2 worm cellular contexts compared by ENCODE assay signal in the genomic region with DNA sequence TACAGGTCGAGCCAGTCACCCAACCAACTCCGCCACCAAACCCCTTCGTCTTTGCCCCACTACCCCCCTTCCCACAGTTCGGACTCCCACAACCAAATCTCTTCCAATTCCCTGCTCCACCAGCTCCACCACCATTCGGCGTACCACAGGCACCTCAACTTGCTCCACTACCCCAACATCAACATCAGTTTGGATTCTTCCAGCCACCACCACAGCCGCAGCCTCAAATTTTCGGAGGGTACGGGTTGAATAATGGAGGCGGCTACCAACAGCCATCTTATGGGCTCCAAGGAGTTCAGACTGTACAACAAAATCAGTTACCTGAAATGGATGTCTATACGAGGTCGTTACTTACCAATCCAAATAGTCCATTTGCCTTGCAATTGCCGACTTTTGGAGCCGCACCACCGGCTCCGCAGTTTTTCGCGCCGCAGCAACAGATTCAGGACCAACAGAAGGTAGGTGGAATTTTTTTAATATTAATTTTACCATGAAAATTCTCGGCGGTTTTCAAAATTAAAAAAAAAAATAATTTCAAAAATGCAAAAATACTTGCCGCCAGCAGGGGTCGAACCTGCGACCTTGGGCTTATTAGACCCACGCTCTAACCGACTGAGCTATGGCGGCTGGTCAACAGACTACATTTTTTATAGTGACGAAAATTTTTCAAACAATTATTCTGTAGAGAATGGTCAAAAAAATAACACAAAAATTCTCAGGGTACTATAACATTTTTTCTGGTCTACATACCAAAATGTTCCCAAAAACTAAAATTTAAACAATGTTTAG.
A peak's percentile ranks its signal among the peaks of the same experiment; 100 is the strongest.
TF ChIP-seq lines count a peak whose summit lies in the region.

No protein-coding gene starts in this region.

TF ChIP-seq in whole organism, L4 larva, 104 proteins besides CTCF, POLR2A, EP300 and RAD21:
- TF ChIP-seq lin-38 (GFP tag; IDR thresholded peaks at IDR 0.05; lab: Robert Waterston, UW) (peak; percentile 14; the same call in 1 of the 2 replicates), aha-1 (tag; lab: Kevin White, UChicago) (peak; percentile 86), lin-13 (GFP tag; optimal IDR thresholded peaks at IDR 0.05; lab: Kevin White, UChicago) (no peak), Y48G9A.11 (GFP tag; IDR thresholded peaks at IDR 0.05; lab: Robert Waterston, UW) (0 out of 2 replicates have a peak, but pooled peaks have one; percentile 15), lim-7 (GFP tag; IDR thresholded peaks at IDR 0.05; lab: Robert Waterston, UW) (0 out of 2 replicates have a peak, but pooled peaks have one; percentile 51), set-16 (GFP tag; IDR thresholded peaks at IDR 0.05; lab: Robert Waterston, UW) (peak; percentile 47; the same call in 1 of the 2 replicates), mes-2 (tag; optimal IDR thresholded peaks at IDR 0.05; lab: Kevin White, UChicago; ENCODE audit: poor library complexity, severe bottlenecking) (no peak), F10B5.3 (tag; optimal IDR thresholded peaks at IDR 0.05; lab: Kevin White, UChicago) (no peak)

TF ChIP-seq in whole organism, young adult, 124 proteins besides CTCF, POLR2A, EP300 and RAD21:
- TF ChIP-seq F57A8.1 (GFP tag; optimal IDR thresholded peaks at IDR 0.05; lab: Kevin White, UChicago), result no peak
- TF ChIP-seq F37B4.10 (GFP tag; IDR thresholded peaks at IDR 0.05; lab: Robert Waterston, UW), result no peak
- no peak for TF ChIP-seq somi-1 (GFP tag; optimal IDR thresholded peaks at IDR 0.05; lab: Kevin White, UChicago)
- peak; percentile 61 for TF ChIP-seq zfh-2 (GFP tag; conservative IDR thresholded peaks at IDR 0.05; lab: Robert Waterston, UW)
- TF ChIP-seq tlf-1 (GFP tag; optimal IDR thresholded peaks at IDR 0.05; lab: Kevin White, UChicago), result no peak
- peak; percentile 22 for TF ChIP-seq rpc-1 (optimal IDR thresholded peaks at IDR 0.05; lab: Kevin White, UChicago)
- TF ChIP-seq rpc-1 (tag; optimal IDR thresholded peaks at IDR 0.05; lab: Kevin White, UChicago), result peak; percentile 71
- no peak for TF ChIP-seq die-1 (tag; optimal IDR thresholded peaks at IDR 0.05; lab: Kevin White, UChicago)
- TF ChIP-seq snpc-1.3 (tag; optimal IDR thresholded peaks at IDR 0.05; lab: Kevin White, UChicago; ENCODE audit: insufficient read depth), result no peak
- 0 out of 2 replicates have a peak, but pooled peaks have one; percentile 41 for TF ChIP-seq hsf-1 (GFP tag; IDR thresholded peaks at IDR 0.05; lab: Robert Waterston, UW)
- no peak for TF ChIP-seq ama-1 (optimal IDR thresholded peaks at IDR 0.05; lab: Kevin White, UChicago)
- TF ChIP-seq ama-1 (GFP tag; optimal IDR thresholded peaks at IDR 0.05; lab: Kevin White, UChicago), result no peak
- peak; percentile 34; the same call in 1 of the 2 replicates for TF ChIP-seq K11D2.4 (GFP tag; IDR thresholded peaks at IDR 0.05; lab: Robert Waterston, UW)
- no peak for TF ChIP-seq B0336.3 (GFP tag; IDR thresholded peaks at IDR 0.05; lab: Robert Waterston, UW)
- 0 out of 2 replicates have a peak, but pooled peaks have one; percentile 27 for TF ChIP-seq ekl-4 (GFP tag; IDR thresholded peaks at IDR 0.05; lab: Robert Waterston, UW)
- peak; percentile 64 for TF ChIP-seq lin-26 (GFP tag; IDR thresholded peaks at IDR 0.05; lab: Robert Waterston, UW)
- peak; percentile 77 for TF ChIP-seq tbp1 (GFP tag; optimal IDR thresholded peaks at IDR 0.05; lab: Kevin White, UChicago)
